Worm (Caenorhabditis elegans): ENCODE data around the gene Y69A2AR.50.

The Y69A2AR.50 gene

ce11 chrIV:2548766-2549165 is 13.4 kb upstream of the Y69A2AR.50 start:
- TF ChIP-seq snpc-4 (tag; optimal IDR thresholded peaks at IDR 0.05) (no peak), sem-2 (GFP tag; optimal IDR thresholded peaks at IDR 0.05) (no peak), ham-2 (GFP tag; optimal IDR thresholded peaks at IDR 0.05) (no peak), sptf-1 (tag; optimal IDR thresholded peaks at IDR 0.05) (no peak), lin-32 (GFP tag; optimal IDR thresholded peaks at IDR 0.05) (no peak), lin-13 (tag; optimal IDR thresholded peaks at IDR 0.05) (no peak), elt-3 (tag; optimal IDR thresholded peaks at IDR 0.05) (no peak), nhr-76 (tag; optimal IDR thresholded peaks at IDR 0.05) (no peak), nhr-2 (tag; optimal IDR thresholded peaks at IDR 0.05) (no peak), ceh-43 (GFP tag; optimal IDR thresholded peaks at IDR 0.05) (no peak), unc-62 (GFP tag; optimal IDR thresholded peaks at IDR 0.05) (no peak), ztf-11 (tag; optimal IDR thresholded peaks at IDR 0.05) (no peak), ces-1 (GFP tag; optimal IDR thresholded peaks at IDR 0.05) (no peak), hlh-1 (tag; optimal IDR thresholded peaks at IDR 0.05) (no peak), drap-1 (GFP tag; optimal IDR thresholded peaks at IDR 0.05) (no peak), ceh-83 (GFP tag; optimal IDR thresholded peaks at IDR 0.05) (no peak), mls-2 (tag; optimal IDR thresholded peaks at IDR 0.05) (no peak), blmp-1 (tag; optimal IDR thresholded peaks at IDR 0.05) (no peak)

ce11 chrIV:2549542-2549941 is 12.6 kb upstream of the Y69A2AR.50 start:
- TF ChIP-seq hlh-1 (tag; optimal IDR thresholded peaks at IDR 0.05) (no peak), pha-4 (tag; optimal IDR thresholded peaks at IDR 0.05) (no peak), lsy-2 (tag; optimal IDR thresholded peaks at IDR 0.05) (no peak), nhr-76 (tag; optimal IDR thresholded peaks at IDR 0.05) (no peak), unc-120 (tag; optimal IDR thresholded peaks at IDR 0.05; ENCODE audit: poor library complexity, severe bottlenecking) (no peak), sem-2 (GFP tag; optimal IDR thresholded peaks at IDR 0.05) (no peak), elt-3 (tag; optimal IDR thresholded peaks at IDR 0.05) (no peak), unc-39 (tag; optimal IDR thresholded peaks at IDR 0.05) (no peak), nhr-2 (tag; optimal IDR thresholded peaks at IDR 0.05) (no peak), nhr-28 (tag; optimal IDR thresholded peaks at IDR 0.05) (no peak), flh-1 (GFP tag; optimal IDR thresholded peaks at IDR 0.05) (no peak), zip-8 (tag; optimal IDR thresholded peaks at IDR 0.05) (no peak), tbx-8 (GFP tag; optimal IDR thresholded peaks at IDR 0.05) (no peak)

ce11 chrIV:2551418-2551817 is 10.8 kb upstream of the Y69A2AR.50 start, which contains the start of gene Y69A2AR.23:
Y69A2AR.23 (minus strand) TSS chrIV:2551684.
- TF ChIP-seq pha-4 (tag; optimal IDR thresholded peaks at IDR 0.05) (no peak), flh-1 (GFP tag; optimal IDR thresholded peaks at IDR 0.05) (no peak), ham-2 (GFP tag; optimal IDR thresholded peaks at IDR 0.05) (no peak), nhr-2 (tag; optimal IDR thresholded peaks at IDR 0.05) (no peak), elt-1 (tag; optimal IDR thresholded peaks at IDR 0.05; ENCODE audit: borderline replicate concordance, insufficient read depth) (no peak)

- no peak for TF ChIP-seq ceh-83 (GFP tag; optimal IDR thresholded peaks at IDR 0.05)
- no peak for TF ChIP-seq cnd-1 (tag; optimal IDR thresholded peaks at IDR 0.05)
- TF ChIP-seq unc-39 (tag; optimal IDR thresholded peaks at IDR 0.05), result no peak
- no peak for TF ChIP-seq sptf-1 (tag; optimal IDR thresholded peaks at IDR 0.05)
- no peak for TF ChIP-seq lin-13 (tag; optimal IDR thresholded peaks at IDR 0.05)
- no peak for TF ChIP-seq elt-1 (tag; optimal IDR thresholded peaks at IDR 0.05; ENCODE audit: borderline replicate concordance, insufficient read depth)
- TF ChIP-seq elt-3 (tag; optimal IDR thresholded peaks at IDR 0.05), result no peak
- TF ChIP-seq ceh-39 (tag; optimal IDR thresholded peaks at IDR 0.05), result no peak
- TF ChIP-seq zip-8 (tag; optimal IDR thresholded peaks at IDR 0.05), result no peak
- TF ChIP-seq unc-120 (tag; optimal IDR thresholded peaks at IDR 0.05; ENCODE audit: poor library complexity, severe bottlenecking), result no peak
These were observed 10.3 kb upstream of the Y69A2AR.50 start for ce11 chrIV:2551838-2552237.

ce11 chrIV:2552276-2552675 is 9.9 kb upstream of the Y69A2AR.50 start:
- TF ChIP-seq blmp-1 (tag; optimal IDR thresholded peaks at IDR 0.05) (no peak), ztf-11 (tag; optimal IDR thresholded peaks at IDR 0.05) (no peak), hlh-1 (tag; optimal IDR thresholded peaks at IDR 0.05) (no peak), M03D4.4 (tag; optimal IDR thresholded peaks at IDR 0.05) (no peak)

ce11 chrIV:2552855-2553254 is 9.3 kb upstream of the Y69A2AR.50 start:
- TF ChIP-seq zip-8 (tag; optimal IDR thresholded peaks at IDR 0.05), result no peak
- TF ChIP-seq mep-1 (tag; optimal IDR thresholded peaks at IDR 0.05), result no peak
- no peak for TF ChIP-seq lin-32 (GFP tag; optimal IDR thresholded peaks at IDR 0.05)
- TF ChIP-seq ham-2 (GFP tag; optimal IDR thresholded peaks at IDR 0.05), result no peak
- no peak for TF ChIP-seq pha-4 (tag; optimal IDR thresholded peaks at IDR 0.05)
- no peak for TF ChIP-seq mab-5 (tag; optimal IDR thresholded peaks at IDR 0.05)
- no peak for TF ChIP-seq drap-1 (GFP tag; optimal IDR thresholded peaks at IDR 0.05)
- TF ChIP-seq M03D4.4 (tag; optimal IDR thresholded peaks at IDR 0.05), result no peak
- no peak for TF ChIP-seq unc-39 (tag; optimal IDR thresholded peaks at IDR 0.05)
- TF ChIP-seq nhr-2 (tag; optimal IDR thresholded peaks at IDR 0.05), result no peak
- no peak for TF ChIP-seq ceh-39 (tag; optimal IDR thresholded peaks at IDR 0.05)
- no peak for TF ChIP-seq tbx-8 (GFP tag; optimal IDR thresholded peaks at IDR 0.05)
- TF ChIP-seq ceh-43 (GFP tag; optimal IDR thresholded peaks at IDR 0.05), result no peak
- TF ChIP-seq unc-62 (GFP tag; optimal IDR thresholded peaks at IDR 0.05), result no peak
- TF ChIP-seq ces-1 (GFP tag; optimal IDR thresholded peaks at IDR 0.05), result no peak
- no peak for TF ChIP-seq ztf-11 (tag; optimal IDR thresholded peaks at IDR 0.05)
- TF ChIP-seq nhr-237 (tag; optimal IDR thresholded peaks at IDR 0.05), result no peak
- no peak for TF ChIP-seq nhr-76 (tag; optimal IDR thresholded peaks at IDR 0.05)

All from whole organism, mixed stage, embryonic.